Worm (Caenorhabditis elegans) whole organism, L4/young adult: Measurements from ENCODE around the gene dgk-4.

Source experiments
- W03F9.2 ChIP-seq: fragments of 150-350 bp; optimal IDR thresholded peaks from 2 replicates; lab custom pipeline; 2014; ENCODE audit warnings: missing biosample characterization, missing genetic modification characterization
- dao-5 ChIP-seq: sonication (generic microtip); optimal IDR thresholded peaks from 2 replicates; lab custom pipeline; 2016; ENCODE audit warnings: missing genotype, missing genetic modification characterization, moderate library complexity, missing compliant biosample characterization
- him-1 ChIP-seq: sonication (generic microtip); optimal IDR thresholded peaks from 2 replicates; lab custom pipeline; 2016; ENCODE audit warnings: missing genotype, missing genetic modification reagents, missing genetic modification characterization, missing compliant biosample characterization

ce11 chrIV:8629609-8630052 lies 1.5 kb upstream of the dgk-4 start:
- TF ChIP-seq W03F9.2 (tag; lab: Kevin White, UChicago) (no peak), him-1 (peak; percentile 67), dao-5 (tag; lab: Kevin White, UChicago) (no peak)
